Fruit fly (Drosophila melanogaster) whole organism, wandering third instar larva: ENCODE measurements around the gene betaGlu.

ENCODE experiments used
- Abd-B ChIP-seq: fragments of >200 bp; optimal IDR thresholded peaks from 2 replicates; lab custom pipeline; 2017; ENCODE audit warnings: missing biosample characterization, missing genetic modification characterization
- CG9705 ChIP-seq: fragments of 200-800 bp; sonication (Bioruptor generic); optimal IDR thresholded peaks from 2 replicates; lab custom pipeline; 2018; ENCODE audit warnings: missing biosample characterization, mild to moderate bottlenecking, missing genetic modification characterization
- Dfd ChIP-seq: fragments of >200 bp; optimal IDR thresholded peaks from 2 replicates; lab custom pipeline; 2017; ENCODE audit warnings: missing biosample characterization, missing genetic modification characterization
- Dif ChIP-seq: fragments of 200-275, 200-300 bp; sonication (Bioruptor generic); optimal IDR thresholded peaks from 2 replicates; lab custom pipeline; 2018; ENCODE audit warnings: missing biosample characterization, missing genetic modification characterization; ENCODE audit not compliant: partially characterized antibody
- GATAd ChIP-seq: sonication (Bioruptor generic); optimal IDR thresholded peaks from 2 replicates; lab custom pipeline; 2016; ENCODE audit warnings: missing biosample characterization, missing genetic modification characterization
- HLH106 ChIP-seq: fragments of 200-800 bp; optimal IDR thresholded peaks from 3 replicates; lab custom pipeline; 2019; ENCODE audit warnings: missing biosample characterization, mild to moderate bottlenecking, missing genetic modification characterization, moderate library complexity
- Hnf4 ChIP-seq: fragments of 200-800 bp; sonication (Bioruptor generic); optimal IDR thresholded peaks from 2 replicates; lab custom pipeline; 2016; ENCODE audit warnings: missing biosample characterization, mild to moderate bottlenecking, missing genetic modification characterization
- Hr78 ChIP-seq: fragments of >200 bp; optimal IDR thresholded peaks from 2 replicates; lab custom pipeline; 2017; ENCODE audit warnings: missing biosample characterization, missing genetic modification characterization
- Hr83 ChIP-seq: fragments of 200-300 bp; sonication (Bioruptor generic); optimal IDR thresholded peaks from 2 replicates; lab custom pipeline; 2016; ENCODE audit warnings: missing biosample characterization, mild to moderate bottlenecking, missing genetic modification characterization, moderate library complexity; ENCODE audit not compliant: poor library complexity, severe bottlenecking
- Jra ChIP-seq: sonication (Bioruptor generic); optimal IDR thresholded peaks from 2 replicates; lab custom pipeline; 2016; ENCODE audit warnings: missing biosample characterization, missing genetic modification characterization
- Mio ChIP-seq: sonication (Bioruptor generic); optimal IDR thresholded peaks from 2 replicates; lab custom pipeline; 2016; ENCODE audit warnings: missing biosample characterization, missing genetic modification characterization
- Myc ChIP-seq: fragments of >200 bp; optimal IDR thresholded peaks from 2 replicates; lab custom pipeline; 2017
- N ChIP-seq: fragments of >200 bp; optimal IDR thresholded peaks from 2 replicates; lab custom pipeline; 2018; ENCODE audit warnings: missing biosample characterization, missing external identifiers, missing genetic modification characterization
- OdsH ChIP-seq: fragments of 200-800 bp; sonication (Bioruptor generic); optimal IDR thresholded peaks from 2 replicates; lab custom pipeline; 2016; ENCODE audit warnings: missing biosample characterization, mild to moderate bottlenecking, missing genetic modification characterization
- Rel ChIP-seq, 2 experiments: fragments of 200-800 bp; sonication (Bioruptor generic) in 1 of 2; optimal IDR thresholded peaks; 2 replicates in 1 of 2; 3 replicates in 1 of 2; lab custom pipeline; 2016 to 2019; ENCODE audit warnings: mild to moderate bottlenecking in 2 of 2, missing biosample characterization in 2 of 2, missing genetic modification characterization in 2 of 2, moderate library complexity in 1 of 2
- Sp1 ChIP-seq: fragments of 200-800 bp; sonication (Bioruptor generic); optimal IDR thresholded peaks from 3 replicates; lab custom pipeline; 2019; ENCODE audit warnings: missing biosample characterization, mild to moderate bottlenecking, missing genetic modification characterization, moderate library complexity
- Vsx2 ChIP-seq: fragments of 200-300, 225-300 bp; sonication (Bioruptor generic); optimal IDR thresholded peaks from 2 replicates; lab custom pipeline; 2018; ENCODE audit warnings: missing biosample characterization, missing genetic modification characterization; ENCODE audit not compliant: partially characterized antibody
- br ChIP-seq: fragments of 200-800 bp; sonication (Bioruptor generic); optimal IDR thresholded peaks from 2 replicates; lab custom pipeline; 2016; ENCODE audit warnings: missing biosample characterization, missing genetic modification characterization
- brk ChIP-seq: fragments of 200-800 bp; sonication (Bioruptor generic); optimal IDR thresholded peaks from 2 replicates; lab custom pipeline; 2016; ENCODE audit warnings: missing biosample characterization, mild to moderate bottlenecking, missing genetic modification characterization
- dl ChIP-seq, 2 experiments: fragments of 175-275, 200-275 bp in 1 of 2; fragments of 200-275 bp in 1 of 2; sonication (Bioruptor generic); optimal IDR thresholded peaks; lab custom pipeline; 2018; ENCODE audit warnings: mild to moderate bottlenecking in 2 of 2, missing biosample characterization in 2 of 2, missing genetic modification characterization in 2 of 2, moderate library complexity in 2 of 2; ENCODE audit not compliant: partially characterized antibody in 2 of 2, insufficient read depth in 1 of 2
- dmrt93B ChIP-seq: fragments of 200-800 bp; sonication (Bioruptor generic); optimal IDR thresholded peaks from 2 replicates; lab custom pipeline; 2018; ENCODE audit warnings: missing biosample characterization, mild to moderate bottlenecking, missing genetic modification characterization
- dsf ChIP-seq: sonication (Bioruptor generic); optimal IDR thresholded peaks from 2 replicates; lab custom pipeline; 2016; ENCODE audit warnings: missing biosample characterization, missing genetic modification characterization, borderline replicate concordance
- ey ChIP-seq: fragments of 200-800 bp; sonication (Bioruptor generic); optimal IDR thresholded peaks from 2 replicates; lab custom pipeline; 2016; ENCODE audit warnings: missing biosample characterization, missing genetic modification characterization
- foxo ChIP-seq, 2 experiments: fragments of 200-800 bp; sonication (Bioruptor generic); optimal IDR thresholded peaks; 2 replicates in 1 of 2; 3 replicates in 1 of 2; lab custom pipeline; 2016 to 2017; ENCODE audit warnings: missing biosample characterization in 2 of 2, missing genetic modification characterization in 2 of 2
- fru ChIP-seq: fragments of 200-800 bp; sonication (Bioruptor generic); optimal IDR thresholded peaks from 3 replicates; lab custom pipeline; 2016; ENCODE audit warnings: missing biosample characterization, mild to moderate bottlenecking, missing genetic modification characterization
- h ChIP-seq: fragments of 200-800 bp; sonication (Bioruptor generic); optimal IDR thresholded peaks from 3 replicates; lab custom pipeline; 2016; ENCODE audit warnings: missing biosample characterization, mild to moderate bottlenecking, missing genetic modification characterization
- jim ChIP-seq: fragments of 175-275, 200-325 bp; sonication (Bioruptor generic); optimal IDR thresholded peaks from 2 replicates; lab custom pipeline; 2016; ENCODE audit warnings: missing biosample characterization, mild to moderate bottlenecking, missing genetic modification characterization
- lola ChIP-seq: fragments of >200 bp; optimal IDR thresholded peaks from 2 replicates; lab custom pipeline; 2017; ENCODE audit warnings: missing biosample characterization, missing genetic modification characterization
- pan ChIP-seq: fragments of >200 bp; optimal IDR thresholded peaks from 2 replicates; lab custom pipeline; 2017
- psq ChIP-seq: fragments of 200-800 bp; sonication (Bioruptor generic); optimal IDR thresholded peaks from 3 replicates; lab custom pipeline; 2017; ENCODE audit warnings: missing biosample characterization, mild to moderate bottlenecking, missing genetic modification characterization, moderate library complexity
- rgr ChIP-seq: fragments of 200-800 bp; sonication (Bioruptor generic); optimal IDR thresholded peaks from 3 replicates; lab custom pipeline; 2016; ENCODE audit warnings: missing biosample characterization, mild to moderate bottlenecking, missing genetic modification characterization
- sv ChIP-seq: fragments of 200-800 bp; sonication (Bioruptor generic); optimal IDR thresholded peaks from 3 replicates; lab custom pipeline; 2016; ENCODE audit warnings: missing biosample characterization, missing genetic modification characterization
- tai ChIP-seq: sonication (Bioruptor generic); optimal IDR thresholded peaks from 2 replicates; lab custom pipeline; 2016; ENCODE audit warnings: missing biosample characterization, missing genetic modification characterization
- usp ChIP-seq: fragments of >200 bp; optimal IDR thresholded peaks from 2 replicates; lab custom pipeline; 2017; ENCODE audit warnings: missing biosample characterization, missing genetic modification characterization
- woc ChIP-seq: sonication (Bioruptor generic); optimal IDR thresholded peaks from 2 replicates; lab custom pipeline; 2016; ENCODE audit warnings: missing biosample characterization, mild to moderate bottlenecking, missing genetic modification characterization

Gene betaGlu

DNA sequence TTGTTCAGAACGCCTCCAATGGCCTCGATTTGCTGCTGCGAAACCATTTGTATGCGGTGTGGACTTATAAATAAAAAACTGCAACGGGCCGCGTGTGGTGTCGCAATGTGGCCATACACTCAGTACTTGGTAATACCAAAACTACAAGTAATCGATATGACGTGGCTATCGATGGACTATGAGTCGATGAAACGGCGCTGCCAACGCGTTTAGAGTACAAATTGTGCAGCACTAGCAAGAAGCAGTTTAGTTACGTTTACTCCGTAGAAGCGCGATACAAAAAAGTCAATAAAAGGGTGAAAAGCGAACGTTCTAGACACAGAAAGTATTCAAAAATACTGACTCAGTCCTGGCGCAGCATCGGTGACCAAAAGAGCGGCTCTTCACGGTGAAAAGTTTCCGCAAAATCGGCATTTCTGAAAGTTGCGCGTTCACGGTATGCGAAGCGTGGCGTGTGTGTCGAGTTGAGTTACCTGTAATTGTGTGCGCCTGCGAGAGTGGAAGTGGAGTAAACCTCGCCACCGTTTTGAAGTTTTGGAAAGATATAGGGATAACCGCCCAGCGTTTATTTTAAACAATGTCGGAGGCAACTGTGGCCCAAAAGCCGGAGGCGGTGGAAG is 24.1 kb downstream of the betaGlu start, which contains the start of the genes nero and CG1910:
Gene nero, minus strand, starts transcription at position 130 of the 620 bp plus-strand sequence.
Gene CG1910, plus strand, starts transcription at position 215 of the 620 bp plus-strand sequence.
- TF ChIP-seq lola (GFP tag; lab: Kevin White, UChicago) = no peak
- TF ChIP-seq CG9705 (GFP tag; lab: Kevin White, UChicago) = no peak
- no peak for TF ChIP-seq dsf (GFP tag; lab: Kevin White, UChicago)
- peak; percentile 47 for TF ChIP-seq Myc (lab: Kevin White, UChicago)
- no peak for TF ChIP-seq brk (GFP tag; lab: Kevin White, UChicago)
- no peak for TF ChIP-seq dmrt93B (GFP tag; lab: Kevin White, UChicago)
- peak; percentile 19 for TF ChIP-seq Sp1 (GFP tag; lab: Kevin White, UChicago)
- peak; percentile 34 for TF ChIP-seq Hnf4
- TF ChIP-seq Jra (GFP tag; lab: Kevin White, UChicago) = peak; percentile 22
- TF ChIP-seq Rel (GFP tag; optimal IDR thresholded peaks at IDR 0.05; lab: Kevin White, UChicago) = no peak
- TF ChIP-seq Rel (tag; optimal IDR thresholded peaks at IDR 0.05; lab: Kevin White, UChicago) = peak; percentile 33
- TF ChIP-seq N (GFP tag; lab: Kevin White, UChicago) = no peak
- peak; percentile 15 for TF ChIP-seq HLH106 (tag; lab: Kevin White, UChicago)
- peak in 1 of 2 experiments; percentile 26 for TF ChIP-seq dl (GFP tag; optimal IDR thresholded peaks at IDR 0.05; lab: Kevin White, UChicago; ENCODE audit: insufficient read depth in 1 of 2, partially characterized antibody in 2 of 2)
- TF ChIP-seq woc (GFP tag; lab: Kevin White, UChicago) = no peak
- no peak for TF ChIP-seq jim (GFP tag; lab: Kevin White, UChicago)
- no peak for TF ChIP-seq Mio (GFP tag; lab: Kevin White, UChicago)
- TF ChIP-seq OdsH (GFP tag; lab: Kevin White, UChicago) = peak; percentile 8
- peak; percentile 46 for TF ChIP-seq h (GFP tag; lab: Kevin White, UChicago)
- peak; percentile 55 for TF ChIP-seq Hr83 (GFP tag; lab: Kevin White, UChicago)
- no peak for TF ChIP-seq tai (GFP tag; lab: Kevin White, UChicago)
- peak; percentile 29 for TF ChIP-seq rgr (GFP tag; lab: Kevin White, UChicago)
- peak in 1 of 2 experiments; percentile 15 for TF ChIP-seq foxo (GFP tag; optimal IDR thresholded peaks at IDR 0.05; lab: Kevin White, UChicago)
- TF ChIP-seq Vsx2 = no peak
- TF ChIP-seq psq (GFP tag; lab: Kevin White, UChicago) = no peak
- no peak for TF ChIP-seq sv
- no peak for TF ChIP-seq usp
- no peak for TF ChIP-seq pan (lab: Kevin White, UChicago)
- TF ChIP-seq GATAd (GFP tag; lab: Kevin White, UChicago) = no peak
- TF ChIP-seq, all 38 proteins: peak for 12

DNA sequence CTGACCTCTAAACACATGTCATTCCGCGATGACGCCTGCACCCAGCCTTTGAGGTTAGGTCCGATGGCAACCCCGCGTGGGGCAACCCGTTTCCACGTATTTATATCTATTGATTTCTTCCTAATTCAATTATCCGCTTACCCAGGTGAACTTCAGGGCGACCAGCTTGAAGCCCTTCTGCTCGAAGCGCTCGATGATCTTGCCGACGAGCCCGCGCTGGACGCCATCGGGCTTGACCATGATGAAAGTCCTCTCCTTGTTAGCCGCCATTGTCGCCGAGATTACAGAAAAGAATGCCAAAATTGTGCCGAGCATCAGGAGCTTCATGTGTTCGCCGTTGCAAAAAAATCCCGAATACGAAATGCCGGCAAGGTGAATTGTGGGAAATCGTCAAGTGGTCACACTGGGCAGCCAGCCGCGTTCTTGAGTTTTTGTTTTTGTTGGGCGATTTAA is 26.0 kb downstream of the betaGlu start, which contains the start of gene awd:
Gene awd, minus strand, starts transcription at position 449 of the 453 bp plus-strand sequence.
- peak; percentile 8 for TF ChIP-seq Hnf4
- peak; percentile 21 for TF ChIP-seq Hr83 (GFP tag; lab: Kevin White, UChicago)
- peak; percentile 52 for TF ChIP-seq Sp1 (GFP tag; lab: Kevin White, UChicago)
- peak; percentile 57 for TF ChIP-seq rgr (GFP tag; lab: Kevin White, UChicago)
- peak; percentile 9 for TF ChIP-seq psq (GFP tag; lab: Kevin White, UChicago)
- TF ChIP-seq h (GFP tag; lab: Kevin White, UChicago) = peak; percentile 40
- no peak for TF ChIP-seq dmrt93B (GFP tag; lab: Kevin White, UChicago)
- peak; percentile 45 for TF ChIP-seq Myc (lab: Kevin White, UChicago)
- no peak for TF ChIP-seq Hr78
- TF ChIP-seq HLH106 (tag; lab: Kevin White, UChicago) = peak; percentile 23
- TF ChIP-seq br (GFP tag; lab: Kevin White, UChicago) = peak; percentile 37
- TF ChIP-seq sv = no peak
- TF ChIP-seq Dif (GFP tag; lab: Kevin White, UChicago) = peak; percentile 68
- peak in 1 of 2 experiments; percentile 29 for TF ChIP-seq foxo (GFP tag; optimal IDR thresholded peaks at IDR 0.05; lab: Kevin White, UChicago)
- TF ChIP-seq Dfd (GFP tag; lab: Kevin White, UChicago) = no peak
- no peak for TF ChIP-seq Rel (GFP tag; optimal IDR thresholded peaks at IDR 0.05; lab: Kevin White, UChicago)
- peak; percentile 76 for TF ChIP-seq Rel (tag; optimal IDR thresholded peaks at IDR 0.05; lab: Kevin White, UChicago)

DNA sequence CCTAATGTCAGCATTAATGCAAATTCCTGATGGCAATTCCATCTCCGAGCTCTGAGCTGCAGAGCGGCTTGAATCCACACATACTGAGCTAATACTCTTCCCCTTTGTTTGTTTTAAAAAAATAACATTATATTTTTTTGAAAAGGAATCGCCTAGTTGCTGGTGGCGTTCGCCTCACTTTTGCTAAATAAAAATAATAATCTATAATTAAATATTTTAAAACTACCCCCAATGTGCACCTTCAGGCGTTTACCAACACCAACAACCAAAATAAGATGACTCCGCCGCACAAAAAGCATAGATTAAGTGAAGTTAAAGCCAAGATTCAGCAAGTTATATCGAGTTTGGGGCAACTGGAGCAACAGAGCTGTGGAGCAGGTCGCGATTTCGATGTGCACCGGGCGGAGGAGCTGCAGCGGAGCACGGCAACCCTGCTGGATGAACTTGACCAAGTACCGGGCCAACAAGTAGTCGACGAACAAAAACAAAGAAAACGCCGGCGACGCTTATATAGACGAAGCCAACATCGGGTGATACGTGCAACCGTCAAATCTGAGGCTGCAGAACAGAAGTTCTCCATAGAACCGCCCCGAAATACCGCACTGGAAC is 27.5 kb downstream of the betaGlu start, which contains the start of gene CG1896:
Gene CG1896, plus strand, starts transcription at position 239 of the 609 bp plus-strand sequence.
- TF ChIP-seq woc (GFP tag; lab: Kevin White, UChicago) (peak; percentile 6), Hr83 (GFP tag; lab: Kevin White, UChicago) (peak; percentile 43), Hnf4 (peak; percentile 68), Jra (GFP tag; lab: Kevin White, UChicago) (peak; percentile 0), usp (no peak), HLH106 (tag; lab: Kevin White, UChicago) (peak; percentile 42), Rel (GFP tag; optimal IDR thresholded peaks at IDR 0.05; lab: Kevin White, UChicago) (no peak), Rel (tag; optimal IDR thresholded peaks at IDR 0.05; lab: Kevin White, UChicago) (no peak), Myc (lab: Kevin White, UChicago) (peak; percentile 1), br (GFP tag; lab: Kevin White, UChicago) (peak; percentile 54), Dfd (GFP tag; lab: Kevin White, UChicago) (no peak), foxo (GFP tag; optimal IDR thresholded peaks at IDR 0.05; lab: Kevin White, UChicago) (peak in 1 of 2 experiments; percentile 68), OdsH (GFP tag; lab: Kevin White, UChicago) (peak; percentile 71), lola (GFP tag; lab: Kevin White, UChicago) (no peak), rgr (GFP tag; lab: Kevin White, UChicago) (peak; percentile 81), Abd-B (no peak), ey (GFP tag; lab: Kevin White, UChicago) (peak; percentile 42), Sp1 (GFP tag; lab: Kevin White, UChicago) (peak; percentile 55), fru (GFP tag; lab: Kevin White, UChicago) (peak; percentile 54), h (GFP tag; lab: Kevin White, UChicago) (peak; percentile 65), pan (lab: Kevin White, UChicago) (no peak), psq (GFP tag; lab: Kevin White, UChicago) (peak; percentile 54), Dif (GFP tag; lab: Kevin White, UChicago) (no peak)
- TF ChIP-seq, all 38 proteins: peak for 15
